Fruit fly (Drosophila melanogaster) whole organism, embryonic: ENCODE results near the gene CG42263.
A peak's percentile ranks its signal among the peaks of the same experiment; 100 is the strongest.

ENCODE experiments used
- Atf3 ChIP-seq: fragments of 200-800 bp; sonication (Bioruptor generic); optimal IDR thresholded peaks from 3 replicates; lab custom pipeline; 2016; ENCODE audit warnings: missing biosample characterization, missing genetic modification characterization
- BtbVII ChIP-seq: fragments of 200-800 bp; sonication (Bioruptor generic); optimal IDR thresholded peaks from 3 replicates; lab custom pipeline; 2017; ENCODE audit warnings: missing biosample characterization, mild to moderate bottlenecking, missing genetic modification characterization
- CG1024 ChIP-seq: fragments of 200-800 bp; sonication (Bioruptor generic); IDR thresholded peaks from 2 replicates; pipeline ENCODE4 v1.3.6; 2022; ENCODE audit warnings: missing biosample characterization, missing genetic modification characterization
- CG12236 ChIP-seq: fragments of 200-800 bp; sonication (Bioruptor generic); optimal IDR thresholded peaks from 2 replicates; lab custom pipeline; 2016; ENCODE audit warnings: missing biosample characterization, missing genetic modification characterization
- CG1233 ChIP-seq: fragments of 200-800 bp; sonication (Bioruptor generic); optimal IDR thresholded peaks from 4 replicates; lab custom pipeline; 2018; ENCODE audit warnings: missing biosample characterization, mild to moderate bottlenecking, missing genetic modification characterization
- CG13624 ChIP-seq: fragments of 200-800 bp; sonication (Bioruptor generic); optimal IDR thresholded peaks from 2 replicates; lab custom pipeline; 2016; ENCODE audit warnings: missing biosample characterization, missing genetic modification characterization
- CG1529 ChIP-seq: fragments of 200-800 bp; sonication (Bioruptor generic); optimal IDR thresholded peaks from 3 replicates; lab custom pipeline; 2018; ENCODE audit warnings: missing biosample characterization, missing genetic modification characterization
- CG17328 ChIP-seq: fragments of 200-800 bp; sonication (Bioruptor generic); IDR thresholded peaks from 2 replicates; pipeline ENCODE4 v1.3.6; 2022; ENCODE audit warnings: missing biosample characterization, missing genetic modification characterization
- CG17802 ChIP-seq: fragments of 200-800 bp; sonication (Bioruptor generic); optimal IDR thresholded peaks from 2 replicates; lab custom pipeline; 2018; ENCODE audit warnings: missing biosample characterization, mild to moderate bottlenecking, missing genetic modification characterization, moderate library complexity
- CG17912 ChIP-seq: fragments of 200-800 bp; sonication (Bioruptor generic); optimal IDR thresholded peaks from 2 replicates; lab custom pipeline; 2018; ENCODE audit warnings: missing biosample characterization, mild to moderate bottlenecking, missing genetic modification characterization
- CG18476 ChIP-seq: fragments of 200-800 bp; sonication (Bioruptor generic); optimal IDR thresholded peaks from 2 replicates; lab custom pipeline; 2016; ENCODE audit warnings: missing biosample characterization, mild to moderate bottlenecking, missing genetic modification characterization
- CG2202 ChIP-seq: fragments of 200-800 bp; sonication (Bioruptor generic); optimal IDR thresholded peaks from 2 replicates; lab custom pipeline; 2018; ENCODE audit warnings: missing biosample characterization, mild to moderate bottlenecking, missing genetic modification characterization
- CG3726 ChIP-seq: fragments of 200-800 bp; sonication (Bioruptor generic); IDR thresholded peaks from 3 replicates; pipeline ENCODE4, ENCODE4 v1.3.6; 2022; ENCODE audit warnings: missing biosample characterization, missing genetic modification characterization
- CG6272 ChIP-seq: fragments of 200-800 bp; sonication (Bioruptor generic); IDR thresholded peaks from 2 replicates; pipeline ENCODE4 v1.3.6; 2022; ENCODE audit warnings: missing biosample characterization, missing genetic modification characterization
- CG6765 ChIP-seq: fragments of 200-800 bp; sonication (Bioruptor generic); optimal IDR thresholded peaks from 3 replicates; lab custom pipeline; 2017; ENCODE audit warnings: missing biosample characterization, mild to moderate bottlenecking, missing genetic modification characterization
- CG7271 ChIP-seq: fragments of 200-800 bp; sonication (Bioruptor generic); optimal IDR thresholded peaks from 2 replicates; lab custom pipeline; 2018; ENCODE audit warnings: missing biosample characterization, mild to moderate bottlenecking, missing genetic modification characterization, moderate library complexity
- CG7556 ChIP-seq: fragments of 200-800 bp; sonication (Bioruptor generic); optimal IDR thresholded peaks from 2 replicates; lab custom pipeline; 2017; ENCODE audit warnings: missing biosample characterization, mild to moderate bottlenecking, missing genetic modification characterization
- CG8478 ChIP-seq: fragments of >200 bp; optimal IDR thresholded peaks from 2 replicates; lab custom pipeline; 2018
- CG9215 ChIP-seq: fragments of 200-800 bp; sonication (Bioruptor generic); IDR thresholded peaks from 2 replicates; pipeline ENCODE4 v1.3.6; 2022; ENCODE audit warnings: missing biosample characterization, missing genetic modification characterization
- CTCF ChIP-seq: fragments of 200-800 bp; sonication (Bioruptor generic); optimal IDR thresholded peaks from 2 replicates; lab custom pipeline; 2017; ENCODE audit warnings: missing biosample characterization, mild to moderate bottlenecking, missing genetic modification characterization, moderate library complexity
- Chrac-16 ChIP-seq: fragments of 200-800 bp; sonication (Bioruptor generic); optimal IDR thresholded peaks from 3 replicates; lab custom pipeline; 2016; ENCODE audit warnings: missing biosample characterization, missing genetic modification characterization
- Dad ChIP-seq: fragments of 200-800 bp; sonication (Bioruptor generic); optimal IDR thresholded peaks from 3 replicates; lab custom pipeline; 2016; ENCODE audit warnings: missing biosample characterization, missing genetic modification characterization
- Dref ChIP-seq: fragments of 200-800 bp; sonication (Bioruptor generic); IDR thresholded peaks from 2 replicates; pipeline ENCODE4 v1.3.6; 2022; ENCODE audit warnings: missing biosample characterization, missing genetic modification characterization
- Elba2 ChIP-seq: fragments of 200-800 bp; sonication (Bioruptor generic); optimal IDR thresholded peaks from 3 replicates; lab custom pipeline; 2016; ENCODE audit warnings: missing biosample characterization, missing genetic modification characterization
- Mes4 ChIP-seq: fragments of 200-800 bp; sonication (Bioruptor generic); optimal IDR thresholded peaks from 2 replicates; lab custom pipeline; 2016; ENCODE audit warnings: missing biosample characterization, missing genetic modification characterization
- NC2β ChIP-seq: fragments of 200-800 bp; sonication (Bioruptor generic); optimal IDR thresholded peaks from 2 replicates; lab custom pipeline; 2016; ENCODE audit warnings: missing biosample characterization, missing genetic modification characterization
- Pdp1 ChIP-seq, 2 experiments: fragments of 200-800 bp; sonication (Bioruptor generic); optimal IDR thresholded peaks; 3 replicates each; lab custom pipeline; 2016; ENCODE audit warnings: missing biosample characterization in 2 of 2, missing genetic modification characterization in 2 of 2, mild to moderate bottlenecking in 1 of 2, moderate library complexity in 1 of 2
- Six4 ChIP-seq: fragments of 200-800 bp; sonication (Bioruptor generic); optimal IDR thresholded peaks from 2 replicates; lab custom pipeline; 2016; ENCODE audit warnings: missing biosample characterization, missing genetic modification characterization
- Sox100B ChIP-seq: fragments of 200-800 bp; sonication (Bioruptor generic); optimal IDR thresholded peaks from 3 replicates; lab custom pipeline; 2018; ENCODE audit warnings: missing biosample characterization, mild to moderate bottlenecking, missing genetic modification characterization
- Sry-β ChIP-seq: fragments of 200-800 bp; sonication (Bioruptor generic); optimal IDR thresholded peaks from 2 replicates; lab custom pipeline; 2018; ENCODE audit warnings: missing biosample characterization, mild to moderate bottlenecking, missing genetic modification characterization, moderate library complexity
- ara ChIP-seq: fragments of 200-800 bp; sonication (Bioruptor generic); IDR thresholded peaks from 2 replicates; pipeline ENCODE4 v1.3.6; 2022; ENCODE audit warnings: missing biosample characterization, missing genetic modification characterization
- cato ChIP-seq: fragments of 200-800 bp; sonication (Bioruptor generic); optimal IDR thresholded peaks from 2 replicates; lab custom pipeline; 2016; ENCODE audit warnings: missing biosample characterization, missing genetic modification characterization, borderline replicate concordance
- dpn ChIP-seq, 2 experiments: fragments of 200-800 bp; sonication (Bioruptor generic); optimal IDR thresholded peaks; 3 replicates each; lab custom pipeline; 2016; ENCODE audit warnings: missing biosample characterization in 2 of 2, missing genetic modification characterization in 2 of 2
- ems ChIP-seq: fragments of 200-800 bp; sonication (Bioruptor generic); optimal IDR thresholded peaks from 3 replicates; lab custom pipeline; 2016; ENCODE audit warnings: missing biosample characterization, missing genetic modification characterization
- ewg ChIP-seq: fragments of 200-800 bp; sonication (Bioruptor generic); optimal IDR thresholded peaks from 3 replicates; lab custom pipeline; 2017; ENCODE audit warnings: mild to moderate bottlenecking, missing biosample characterization, missing genetic modification reagents, missing genetic modification characterization
- exex ChIP-seq: fragments of 200-800 bp; sonication (Bioruptor generic); optimal IDR thresholded peaks from 4 replicates; lab custom pipeline; 2018; ENCODE audit warnings: missing biosample characterization, mild to moderate bottlenecking, missing genetic modification characterization, moderate library complexity
- gfzf ChIP-seq: fragments of 200-800 bp; sonication (Bioruptor generic); optimal IDR thresholded peaks from 2 replicates; lab custom pipeline; 2016; ENCODE audit warnings: missing biosample characterization, mild to moderate bottlenecking, missing genetic modification characterization, moderate library complexity
- inv ChIP-seq: fragments of 200-800 bp; sonication (Bioruptor generic); IDR thresholded peaks from 2 replicates; pipeline ENCODE4 v1.3.6; 2022; ENCODE audit warnings: missing biosample characterization, missing genetic modification characterization; ENCODE audit not compliant: partially characterized antibody
- kah ChIP-seq: fragments of 200-800 bp; sonication (Bioruptor generic); optimal IDR thresholded peaks from 2 replicates; lab custom pipeline; 2018; ENCODE audit warnings: missing biosample characterization, mild to moderate bottlenecking, missing genetic modification characterization
- kay ChIP-seq: fragments of 200-800 bp; sonication (Bioruptor generic); optimal IDR thresholded peaks from 2 replicates; lab custom pipeline; 2016; ENCODE audit warnings: missing biosample characterization, missing genetic modification characterization
- kni ChIP-seq: fragments of 200-800 bp; sonication (Bioruptor generic); optimal IDR thresholded peaks from 3 replicates; lab custom pipeline; 2017; ENCODE audit warnings: mild to moderate bottlenecking, missing biosample characterization, missing genetic modification reagents, missing genetic modification characterization
- knrl ChIP-seq: fragments of 200-800 bp; sonication (Bioruptor generic); IDR thresholded peaks from 3 replicates; pipeline ENCODE4 v1.3.6; 2022; ENCODE audit warnings: missing biosample characterization, missing genetic modification characterization; ENCODE audit not compliant: partially characterized antibody
- nerfin-2 ChIP-seq: fragments of 200-800 bp; sonication (Bioruptor generic); IDR thresholded peaks from 2 replicates; pipeline ENCODE4 v1.3.6; 2022; ENCODE audit warnings: missing biosample characterization, missing genetic modification characterization; ENCODE audit not compliant: partially characterized antibody
- nmo ChIP-seq: fragments of 200-800 bp; sonication (Bioruptor generic); optimal IDR thresholded peaks from 2 replicates; lab custom pipeline; 2018; ENCODE audit warnings: missing biosample characterization, mild to moderate bottlenecking, missing genetic modification characterization, moderate library complexity
- otp ChIP-seq: fragments of 200-800 bp; sonication (Bioruptor generic); IDR thresholded peaks from 3 replicates; pipeline ENCODE4, ENCODE4 v1.3.6; 2022; ENCODE audit warnings: missing biosample characterization, missing genetic modification characterization
- pfk ChIP-seq: fragments of 200-800 bp; sonication (Bioruptor generic); optimal IDR thresholded peaks from 2 replicates; lab custom pipeline; 2018; ENCODE audit warnings: missing biosample characterization, mild to moderate bottlenecking, missing genetic modification characterization, moderate library complexity
- pzg ChIP-seq: fragments of 200-800 bp; sonication (Bioruptor generic); optimal IDR thresholded peaks from 3 replicates; lab custom pipeline; 2018; ENCODE audit warnings: missing biosample characterization, mild to moderate bottlenecking, missing genetic modification characterization, moderate library complexity
- seq ChIP-seq: fragments of 200-800 bp; sonication (Bioruptor generic); IDR thresholded peaks from 2 replicates; pipeline ENCODE4 v1.3.6; 2022; ENCODE audit warnings: missing biosample characterization, missing genetic modification characterization
- sisA ChIP-seq: fragments of 200-800 bp; sonication (Bioruptor generic); IDR thresholded peaks from 2 replicates; pipeline ENCODE4 v1.3.6; 2022; ENCODE audit warnings: missing biosample characterization, missing genetic modification characterization
- sob ChIP-seq: fragments of 200-800 bp; sonication (Bioruptor generic); IDR thresholded peaks from 2 replicates; pipeline ENCODE4 v1.3.6; 2022; ENCODE audit warnings: missing biosample characterization, missing genetic modification characterization
- zf30C ChIP-seq: fragments of 200-800 bp; sonication (Bioruptor generic); optimal IDR thresholded peaks from 3 replicates; lab custom pipeline; 2018; ENCODE audit warnings: missing biosample characterization, mild to moderate bottlenecking, missing genetic modification characterization
- zfh2 ChIP-seq: fragments of 200-800 bp; sonication (Bioruptor generic); optimal IDR thresholded peaks from 2 replicates; lab custom pipeline; 2016; ENCODE audit warnings: missing biosample characterization, missing genetic modification characterization

CG42263 gene

DNA sequence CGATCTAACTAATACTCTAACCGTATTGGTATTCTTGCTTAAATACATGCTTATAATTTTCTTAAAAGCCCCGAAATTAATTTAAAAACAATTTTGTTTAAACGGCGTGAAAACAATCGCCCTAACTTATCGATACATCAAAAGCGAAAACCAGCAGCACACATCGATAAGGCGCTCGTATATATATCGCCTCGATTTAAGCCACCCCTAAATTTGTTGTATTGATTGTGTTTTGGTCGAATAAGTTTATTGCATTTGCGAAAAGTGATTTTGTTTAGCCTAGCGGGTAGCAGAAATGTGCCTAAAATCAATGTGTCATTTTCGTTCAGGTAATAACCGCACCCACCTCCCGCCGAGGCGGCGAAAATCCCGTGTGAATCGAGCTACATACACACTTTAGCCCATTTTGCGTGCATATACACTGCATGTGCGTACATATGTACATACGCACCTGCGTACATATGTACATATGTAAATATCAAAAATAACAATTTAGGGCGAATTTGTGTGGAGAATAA is 36.2 kb upstream of the CG42263 start, which contains the start of the genes CG7646 and Nca (continued):
- TF ChIP-seq ara (GFP tag; lab: Robert Waterston, UW) (no peak), inv (GFP tag; lab: Robert Waterston, UW) (peak; percentile 92), nmo (GFP tag; lab: Kevin White, UChicago) (peak; percentile 37), CG3726 (GFP tag; lab: Robert Waterston, UW) (no peak), CG17328 (GFP tag; lab: Robert Waterston, UW) (no peak), NC2β (GFP tag; lab: Kevin White, UChicago) (no peak), Dad (GFP tag; lab: Kevin White, UChicago) (peak; percentile 16), CG1233 (GFP tag; lab: Kevin White, UChicago) (no peak), gfzf (peak; percentile 27), Chrac-16 (GFP tag; lab: Kevin White, UChicago) (peak; percentile 7), CG12236 (no peak), CG8478 (lab: Kevin White, UChicago) (no peak), CG17802 (no peak), ewg (no peak), Mes4 (GFP tag; lab: Kevin White, UChicago) (no peak), CTCF (GFP tag; lab: Kevin White, UChicago) (peak; percentile 28), sisA (GFP tag; lab: Robert Waterston, UW) (no peak), seq (GFP tag; lab: Robert Waterston, UW) (no peak; the same call in 1 of the 2 replicates), CG6765 (GFP tag; lab: Kevin White, UChicago) (no peak), Elba2 (GFP tag; lab: Kevin White, UChicago) (peak; percentile 77), ems (GFP tag; lab: Kevin White, UChicago) (no peak), Sox100B (GFP tag; lab: Kevin White, UChicago) (no peak), CG1024 (no peak), CG2202 (no peak), CG9215 (GFP tag; lab: Robert Waterston, UW) (no peak), dpn (GFP tag; optimal IDR thresholded peaks at IDR 0.05; lab: Kevin White, UChicago) (no peak), zf30C (GFP tag; lab: Kevin White, UChicago) (no peak), Atf3 (GFP tag; lab: Kevin White, UChicago) (no peak), kah (GFP tag; lab: Kevin White, UChicago) (no peak), knrl (GFP tag; lab: Robert Waterston, UW) (peak; percentile 95), CG6272 (GFP tag; lab: Robert Waterston, UW) (no peak), Sry-β (GFP tag; lab: Kevin White, UChicago) (no peak), pfk (GFP tag; lab: Kevin White, UChicago) (peak; percentile 86), cato (GFP tag; lab: Kevin White, UChicago) (no peak), nerfin-2 (GFP tag; lab: Robert Waterston, UW) (peak; percentile 69; the same call in 1 of the 2 replicates), CG7271 (tag; lab: Kevin White, UChicago) (no peak), zfh2 (peak; percentile 38), kay (GFP tag; lab: Kevin White, UChicago) (no peak), Dref (GFP tag; lab: Robert Waterston, UW) (peak; percentile 91), CG7556 (no peak), Six4 (GFP tag; lab: Kevin White, UChicago) (no peak), pzg (GFP tag; lab: Kevin White, UChicago) (peak; percentile 67), CG13624 (GFP tag; lab: Kevin White, UChicago) (no peak), BtbVII (no peak), kni (GFP tag; lab: Kevin White, UChicago) (peak; percentile 80), CG18476 (no peak), Pdp1 (GFP tag; optimal IDR thresholded peaks at IDR 0.05; lab: Kevin White, UChicago) (no peak), CG1529 (GFP tag; lab: Kevin White, UChicago) (no peak), CG17912 (GFP tag; lab: Kevin White, UChicago) (peak; percentile 76), otp (GFP tag; lab: Robert Waterston, UW) (no peak), sob (0 out of 2 replicates have a peak, but pooled peaks have one; percentile 26), exex (tag; lab: Kevin White, UChicago) (no peak)
